Fruit fly (Drosophila melanogaster): Measurements from ENCODE around the gene CG13601.

DNA sequence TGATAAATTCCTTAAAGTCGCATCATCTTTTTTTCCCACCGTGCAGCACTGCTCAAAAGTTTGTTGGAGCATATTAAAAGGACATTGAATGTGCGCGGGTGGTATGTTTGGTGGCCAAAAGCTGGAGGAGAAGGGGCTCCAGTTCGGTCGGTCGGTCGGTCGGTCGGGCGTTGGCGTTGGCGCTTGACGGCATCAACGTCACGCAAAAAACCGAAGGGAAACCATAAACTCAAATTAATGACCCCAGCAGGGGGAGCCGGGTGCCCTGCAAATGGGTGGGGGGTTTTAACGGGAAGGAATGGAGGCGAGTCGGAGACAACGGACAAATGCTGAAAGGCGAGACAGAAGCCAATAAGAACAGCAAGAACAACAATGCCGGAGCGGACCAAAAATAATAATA, 15.1 kb downstream of the CG13601 start:
- TF ChIP-seq CG12605 (GFP tag; IDR thresholded peaks at IDR 0.05) (no peak), Pif1A (GFP tag; optimal IDR thresholded peaks at IDR 0.05) (no peak), CG8301 (tag; optimal IDR thresholded peaks at IDR 0.05) (no peak), EcR (GFP tag; optimal IDR thresholded peaks at IDR 0.05) (peak; percentile 36), gl (tag; optimal IDR thresholded peaks at IDR 0.05) (no peak), CG13204 (GFP tag; optimal IDR thresholded peaks at IDR 0.05) (peak; percentile 45), CG4496 (GFP tag; IDR thresholded peaks at IDR 0.05) (no peak), CG14655 (GFP tag; optimal IDR thresholded peaks at IDR 0.05) (no peak), rn (GFP tag; IDR thresholded peaks at IDR 0.05) (no peak), CG15710 (tag; optimal IDR thresholded peaks at IDR 0.05) (no peak), CG32121 (GFP tag; IDR thresholded peaks at IDR 0.05) (no peak), CG10348 (GFP tag; IDR thresholded peaks at IDR 0.05) (no peak), CG8159 (tag; optimal IDR thresholded peaks at IDR 0.05) (no peak)

All from whole organism, pupa.